Fruit fly (Drosophila melanogaster): ENCODE data around the gene mesh.
A peak's percentile ranks its signal among the peaks of the same experiment; 100 is the strongest.

mesh gene

DNA sequence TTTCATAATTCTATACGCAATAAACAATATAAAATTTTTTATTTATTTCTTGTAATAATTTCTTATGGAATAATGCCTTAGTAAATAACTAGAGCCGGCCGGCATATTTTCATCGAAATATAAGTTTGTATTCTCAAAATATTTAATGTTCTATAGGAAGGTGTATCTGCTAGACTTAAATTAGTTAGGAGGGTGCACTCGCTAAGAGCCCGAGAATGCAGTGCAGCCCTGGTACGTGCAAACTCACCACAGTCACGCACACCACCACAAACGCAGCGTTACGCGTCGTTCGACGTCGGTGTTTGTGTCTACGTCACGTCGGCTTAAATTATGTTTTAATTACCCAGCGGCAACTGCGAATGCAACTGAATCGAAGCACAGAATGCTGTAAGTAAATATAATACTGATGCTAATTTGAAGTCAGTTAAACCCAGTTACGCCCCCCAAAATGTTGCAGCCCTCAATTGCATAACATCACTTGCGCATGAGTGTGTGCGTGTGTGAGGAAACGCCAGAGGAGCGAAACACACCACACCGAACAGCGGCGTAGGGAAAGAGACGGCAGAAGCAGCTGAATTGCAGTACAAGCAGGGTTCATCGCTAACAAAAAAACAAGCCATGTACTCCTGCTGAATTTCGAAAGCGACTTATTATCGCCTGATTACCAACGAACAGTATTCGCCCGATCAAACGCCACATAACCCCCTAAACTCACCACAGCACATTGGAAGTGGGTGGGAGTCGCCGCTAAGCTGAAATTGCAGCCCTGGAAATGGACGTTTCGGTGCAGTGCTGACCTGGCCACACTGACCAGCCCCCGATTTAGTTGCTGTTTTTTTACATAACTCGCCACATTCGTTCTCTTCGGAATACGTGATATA lies 25.1 kb upstream of the mesh start, which contains the start of gene CG12054 (continued):
- peak; percentile 1 for TF ChIP-seq Dp (GFP tag; optimal IDR thresholded peaks at IDR 0.05)
- TF ChIP-seq exex (tag; optimal IDR thresholded peaks at IDR 0.05), result no peak
- TF ChIP-seq Abd-B (GFP tag; optimal IDR thresholded peaks at IDR 0.05), result peak; percentile 59
- TF ChIP-seq zen (tag; optimal IDR thresholded peaks at IDR 0.05), result peak; percentile 34
- TF ChIP-seq cg (GFP tag; optimal IDR thresholded peaks at IDR 0.05), result peak; percentile 97
- no peak for TF ChIP-seq z (GFP tag; IDR thresholded peaks at IDR 0.05)
- TF ChIP-seq CG12769 (tag; optimal IDR thresholded peaks at IDR 0.05), result peak; percentile 9
- peak; percentile 50 for TF ChIP-seq BEAF-32 (GFP tag; optimal IDR thresholded peaks at IDR 0.05)
- peak; percentile 91 for TF ChIP-seq CG9797 (GFP tag; optimal IDR thresholded peaks at IDR 0.05)
- TF ChIP-seq Med (GFP tag), result peak; percentile 79
- peak; percentile 2 for TF ChIP-seq phol (tag; optimal IDR thresholded peaks at IDR 0.05)
- TF ChIP-seq CG3995 (GFP tag; optimal IDR thresholded peaks at IDR 0.05), result no peak
- TF ChIP-seq nerfin-1 (tag; optimal IDR thresholded peaks at IDR 0.05), result peak; percentile 56
- peak; percentile 9 for TF ChIP-seq lilli (GFP tag; optimal IDR thresholded peaks at IDR 0.05)
- TF ChIP-seq CG17568 (GFP tag; optimal IDR thresholded peaks at IDR 0.05), result no peak
- no peak for TF ChIP-seq Aef1 (GFP tag; IDR thresholded peaks at IDR 0.05)
- TF ChIP-seq CG12659 (GFP tag; optimal IDR thresholded peaks at IDR 0.05), result peak; percentile 32
- TF ChIP-seq CG8290 (GFP tag; optimal IDR thresholded peaks at IDR 0.05), result no peak
- peak; percentile 5 to 59 for TF ChIP-seq CG8290 (tag; optimal IDR thresholded peaks at IDR 0.05)
- TF ChIP-seq CG33213 (GFP tag; optimal IDR thresholded peaks at IDR 0.05), result peak; percentile 26
- peak; percentile 0 for TF ChIP-seq Deaf1 (tag; optimal IDR thresholded peaks at IDR 0.05)
- peak; percentile 20 for TF ChIP-seq lbe (GFP tag; optimal IDR thresholded peaks at IDR 0.05)
- TF ChIP-seq dati (GFP tag; IDR thresholded peaks at IDR 0.05), result no peak
- TF ChIP-seq fu2 (GFP tag; optimal IDR thresholded peaks at IDR 0.05), result peak; percentile 45
- TF ChIP-seq B-H2 (GFP tag; optimal IDR thresholded peaks at IDR 0.05), result peak; percentile 37
- no peak for TF ChIP-seq eve (GFP tag; optimal IDR thresholded peaks at IDR 0.05)
- TF ChIP-seq abd-A (tag; optimal IDR thresholded peaks at IDR 0.05), result peak; percentile 34
- TF ChIP-seq Hr3 (GFP tag; optimal IDR thresholded peaks at IDR 0.05), result no peak
- TF ChIP-seq CG11247 (GFP tag; IDR thresholded peaks at IDR 0.05), result no peak
- TF ChIP-seq Hmr (GFP tag; optimal IDR thresholded peaks at IDR 0.05), result peak; percentile 20
- peak; percentile 23 for TF ChIP-seq bcd (GFP tag; optimal IDR thresholded peaks at IDR 0.05)

DNA sequence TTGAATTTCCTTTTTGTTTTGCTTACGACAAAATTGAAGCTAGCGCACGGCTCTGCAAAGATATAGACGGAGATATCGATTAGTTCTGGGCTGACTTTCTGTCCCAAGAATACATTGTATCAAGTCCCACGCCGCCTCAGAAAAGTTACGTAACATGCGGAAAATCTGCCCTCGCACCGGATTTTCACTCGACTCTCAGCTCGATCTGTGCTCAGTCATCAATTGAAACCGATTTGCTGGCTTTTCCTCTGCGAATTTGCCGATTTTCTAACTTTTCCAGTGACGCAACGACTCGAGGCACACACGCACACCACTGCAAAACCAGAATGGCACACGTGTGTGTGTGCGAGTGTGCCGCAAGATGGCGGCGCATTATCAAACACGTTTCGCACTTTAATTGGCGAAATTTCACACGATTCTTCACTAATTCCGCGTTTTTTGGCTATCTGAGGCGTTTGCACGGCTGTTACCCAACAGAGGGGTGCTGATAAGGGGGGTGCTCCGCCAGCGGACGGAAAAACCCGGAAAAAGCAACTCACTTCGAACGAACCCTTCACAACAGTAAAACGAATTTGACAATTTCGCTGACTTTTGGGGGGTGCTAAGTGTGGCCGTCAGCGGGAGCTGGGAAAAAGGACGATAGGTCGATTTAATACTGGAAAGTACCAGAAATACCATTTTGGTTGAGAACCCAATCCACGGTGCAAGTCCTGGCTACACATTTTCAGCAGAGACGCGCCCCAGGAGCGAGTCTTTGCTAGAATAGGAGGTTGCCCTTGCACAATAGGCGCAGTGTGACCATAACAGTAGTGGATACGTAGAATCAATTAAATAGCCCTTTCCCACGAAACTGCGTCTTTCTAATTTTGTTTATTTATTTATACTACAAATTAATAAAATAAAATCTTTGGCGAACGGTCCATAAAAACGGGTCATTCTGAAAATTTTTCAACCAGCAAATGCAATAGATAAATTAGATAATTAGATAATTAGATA lies 23.7 kb upstream of the mesh start, which contains the start of gene ATPsynC:
Gene ATPsynC, minus strand, starts transcription at position 634 of the 996 bp plus-strand sequence.
- TF ChIP-seq nerfin-2 (GFP tag; IDR thresholded peaks at IDR 0.05; ENCODE audit: partially characterized antibody) (no peak), CG8281 (tag; optimal IDR thresholded peaks at IDR 0.05) (no peak), Hr3 (GFP tag; optimal IDR thresholded peaks at IDR 0.05) (no peak), Max (GFP tag; optimal IDR thresholded peaks at IDR 0.05) (peak; percentile 22), fd64A (GFP tag; optimal IDR thresholded peaks at IDR 0.05) (peak; percentile 32), CG12236 (GFP tag; optimal IDR thresholded peaks at IDR 0.05) (no peak), CG14014 (GFP tag; IDR thresholded peaks at IDR 0.05) (no peak), exex (tag; optimal IDR thresholded peaks at IDR 0.05) (peak; percentile 7), CG1603 (tag; optimal IDR thresholded peaks at IDR 0.05) (peak; percentile 95), HmgD (GFP tag; optimal IDR thresholded peaks at IDR 0.05) (peak; percentile 83), CG8765 (GFP tag; IDR thresholded peaks at IDR 0.05) (no peak), Med (GFP tag) (peak; percentile 96), CG17361 (GFP tag; IDR thresholded peaks at IDR 0.05) (no peak), D (optimal IDR thresholded peaks at IDR 0.05) (peak; percentile 12), D (GFP tag; optimal IDR thresholded peaks at IDR 0.05) (no peak), jumu (GFP tag; optimal IDR thresholded peaks at IDR 0.05) (peak; percentile 36), CG11247 (GFP tag; IDR thresholded peaks at IDR 0.05) (no peak), CG8089 (GFP tag; optimal IDR thresholded peaks at IDR 0.05) (peak; percentile 3), slou (GFP tag; optimal IDR thresholded peaks at IDR 0.05) (peak; percentile 10), corto (GFP tag; optimal IDR thresholded peaks at IDR 0.05) (no peak)
